Worm (Caenorhabditis elegans): ENCODE results near the gene C16D9.3.
A peak's percentile ranks its signal among the peaks of the same experiment; 100 is the strongest.

The C16D9.3 gene

ce11 chrV:8230056-8230455 is 9.8 kb downstream of the C16D9.3 start:
- TF ChIP-seq hlh-6 (tag; optimal IDR thresholded peaks at IDR 0.05) (peak; percentile 20), che-1 (tag; optimal IDR thresholded peaks at IDR 0.05) (peak; percentile 23), pag-3 (tag; optimal IDR thresholded peaks at IDR 0.05; ENCODE audit: borderline replicate concordance) (no peak), ceh-45 (GFP tag; IDR thresholded peaks at IDR 0.05) (no peak), ets-4 (tag; optimal IDR thresholded peaks at IDR 0.05) (no peak), C08G9.2 (tag; optimal IDR thresholded peaks at IDR 0.05) (peak; percentile 23)

ce11 chrV:8228712-8229119 is 11.1 kb downstream of the C16D9.3 start:
- TF ChIP-seq pqm-1 (tag; optimal IDR thresholded peaks at IDR 0.05) (no peak), ceh-2 (tag; optimal IDR thresholded peaks at IDR 0.05) (peak; percentile 7), tbx-7 (tag; optimal IDR thresholded peaks at IDR 0.05) (no peak), dve-1 (tag; optimal IDR thresholded peaks at IDR 0.05) (no peak), ztf-16 (tag; optimal IDR thresholded peaks at IDR 0.05) (no peak), syd-9 (tag; optimal IDR thresholded peaks at IDR 0.05) (peak; percentile 15), ceh-31 (tag; optimal IDR thresholded peaks at IDR 0.05) (peak; percentile 27), ceh-18 (tag; optimal IDR thresholded peaks at IDR 0.05) (peak; percentile 10), ref-2 (tag; optimal IDR thresholded peaks at IDR 0.05) (peak; percentile 17), rnt-1 (tag; optimal IDR thresholded peaks at IDR 0.05) (peak; percentile 33), C08G9.2 (tag; optimal IDR thresholded peaks at IDR 0.05) (peak; percentile 26), odd-2 (tag; optimal IDR thresholded peaks at IDR 0.05) (no peak), ceh-30 (tag; optimal IDR thresholded peaks at IDR 0.05) (peak; percentile 12), hlh-13 (GFP tag; optimal IDR thresholded peaks at IDR 0.05) (no peak), nfya-1 (tag; optimal IDR thresholded peaks at IDR 0.05) (peak; percentile 49), tbx-2 (tag; optimal IDR thresholded peaks at IDR 0.05) (peak; percentile 17), ama-1 (optimal IDR thresholded peaks at IDR 0.05) (peak; percentile 82)

ce11 chrV:8226812-8227211 is 13.0 kb downstream of the C16D9.3 start, which contains the start of gene K07C11.10:
TSS of gene K07C11.10 (minus strand) at chrV:8226912.
- TF ChIP-seq ceh-22 (tag; optimal IDR thresholded peaks at IDR 0.05) (no peak), sdc-2 (tag; optimal IDR thresholded peaks at IDR 0.05) (no peak), ceh-14 (tag; optimal IDR thresholded peaks at IDR 0.05) (no peak), gmeb-2 (tag; optimal IDR thresholded peaks at IDR 0.05) (no peak), sox-2 (GFP tag; IDR thresholded peaks at IDR 0.05) (no peak), nfya-1 (tag; optimal IDR thresholded peaks at IDR 0.05) (no peak), ahr-1 (tag; optimal IDR thresholded peaks at IDR 0.05) (no peak), ceh-6 (GFP tag; optimal IDR thresholded peaks at IDR 0.05) (no peak), fkh-6 (tag; optimal IDR thresholded peaks at IDR 0.05) (no peak), hlh-13 (GFP tag; optimal IDR thresholded peaks at IDR 0.05) (no peak), unc-55 (GFP tag; optimal IDR thresholded peaks at IDR 0.05) (no peak)

- TF ChIP-seq hlh-6 (tag; optimal IDR thresholded peaks at IDR 0.05) (no peak), pat-9 (tag; optimal IDR thresholded peaks at IDR 0.05) (no peak), ceh-24 (tag; optimal IDR thresholded peaks at IDR 0.05) (no peak), sdc-2 (tag; optimal IDR thresholded peaks at IDR 0.05) (no peak), ceh-14 (tag; optimal IDR thresholded peaks at IDR 0.05) (no peak), hlh-13 (GFP tag; optimal IDR thresholded peaks at IDR 0.05) (no peak), unc-42 (tag; optimal IDR thresholded peaks at IDR 0.05) (no peak), unc-3 (GFP tag; conservative IDR thresholded peaks at IDR 0.05) (no peak), unc-3 (tag; optimal IDR thresholded peaks at IDR 0.05) (no peak), ceh-45 (GFP tag; IDR thresholded peaks at IDR 0.05) (no peak), fax-1 (tag; optimal IDR thresholded peaks at IDR 0.05) (no peak), ceh-48 (tag; optimal IDR thresholded peaks at IDR 0.05) (no peak), ahr-1 (tag; optimal IDR thresholded peaks at IDR 0.05) (no peak), gmeb-2 (tag; optimal IDR thresholded peaks at IDR 0.05) (no peak), elt-4 (tag; optimal IDR thresholded peaks at IDR 0.05) (no peak), fkh-10 (GFP tag; optimal IDR thresholded peaks at IDR 0.05) (no peak)
Measured at ce11 chrV:8224634-8225033, 15.2 kb downstream of the C16D9.3 start, which contains the start of gene pax-1. TSS of gene pax-1 (plus strand) at chrV:8224934.

Measured in whole organism, late embryonic.